Worm (Caenorhabditis elegans): ENCODE data around the gene pals-17.

- TF ChIP-seq unc-62 (GFP tag; optimal IDR thresholded peaks at IDR 0.05) (no peak), elt-3 (tag; optimal IDR thresholded peaks at IDR 0.05) (no peak), mep-1 (tag; optimal IDR thresholded peaks at IDR 0.05) (no peak), pha-4 (tag; optimal IDR thresholded peaks at IDR 0.05) (no peak), cnd-1 (tag; optimal IDR thresholded peaks at IDR 0.05) (no peak)
Observed at ce11 chrIII:1392763-1393162, 1.1 kb upstream of the pals-17 start.

Data from whole organism, mixed stage, embryonic.